Fruit fly (Drosophila melanogaster): Measurements from ENCODE around the gene CG8219.

DNA sequence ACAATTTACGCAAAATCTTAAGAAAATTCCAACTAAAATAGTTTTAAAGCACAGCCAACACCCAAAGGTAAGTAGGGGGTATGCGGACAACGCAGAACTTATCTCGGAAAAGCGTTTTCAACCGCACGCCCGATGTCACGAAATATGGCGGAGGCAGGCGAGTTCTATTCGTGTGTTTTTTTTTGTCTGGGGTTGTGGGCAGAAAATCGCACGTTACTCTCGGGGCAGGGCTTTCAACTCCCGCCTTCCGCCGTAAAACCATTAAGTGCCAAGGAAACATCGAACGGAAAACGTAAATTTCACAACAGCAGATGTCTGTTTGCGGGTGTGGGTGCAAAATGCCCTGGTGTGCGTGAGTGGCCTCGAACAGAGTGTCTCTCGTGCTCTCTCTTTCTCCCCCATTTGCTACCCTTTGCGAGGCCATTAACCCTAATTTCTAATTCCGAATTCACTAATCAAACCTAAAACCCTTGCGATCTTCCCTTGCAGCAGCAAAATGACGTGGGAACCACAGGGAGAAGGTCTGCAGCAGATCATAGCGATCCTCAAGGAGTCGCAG lies 6.6 kb upstream of the CG8219 start:
- TF ChIP-seq EcR (GFP tag; optimal IDR thresholded peaks at IDR 0.05) (peak; percentile 96), Pif1A (GFP tag; optimal IDR thresholded peaks at IDR 0.05) (no peak), Pif1B (GFP tag; optimal IDR thresholded peaks at IDR 0.05) (no peak)

Measured in whole organism, pupa.